Worm (Caenorhabditis elegans) whole organism, L2 larva: ENCODE results near the gene F20G2.1.

Experiments used
- egl-27 ChIP-seq: sonication (generic microtip); optimal IDR thresholded peaks from 3 replicates; lab custom pipeline; 2017; ENCODE audit warnings: missing biosample characterization, missing genetic modification reagents, missing genetic modification characterization
- fos-1 ChIP-seq: fragments of 150-350 bp; optimal IDR thresholded peaks from 2 replicates; lab custom pipeline; 2014; ENCODE audit warnings: missing biosample characterization, missing genetic modification characterization
- nhr-11 ChIP-seq: fragments of 150-350 bp; optimal IDR thresholded peaks from 2 replicates; lab custom pipeline; 2014; ENCODE audit warnings: missing biosample characterization, missing genetic modification characterization
- nhr-6 ChIP-seq: fragments of 150-350 bp; optimal IDR thresholded peaks from 2 replicates; lab custom pipeline; 2014; ENCODE audit warnings: missing biosample characterization, missing genetic modification characterization
- nhr-77 ChIP-seq: fragments of 150-350 bp; optimal IDR thresholded peaks from 2 replicates; lab custom pipeline; 2014; ENCODE audit warnings: missing biosample characterization, missing genetic modification characterization
- snpc-4 ChIP-seq: fragments of 150-350 bp; optimal IDR thresholded peaks from 2 replicates; lab custom pipeline; 2014; ENCODE audit warnings: missing biosample characterization, missing genetic modification characterization
- unc-55 ChIP-seq: fragments of 150-350 bp; sonication (generic microtip); optimal IDR thresholded peaks from 3 replicates; lab custom pipeline; 2014; ENCODE audit warnings: missing biosample characterization, missing genetic modification reagents, missing genetic modification characterization
- unc-62 ChIP-seq: fragments of 150-350 bp; optimal IDR thresholded peaks from 2 replicates; lab custom pipeline; 2014; ENCODE audit warnings: missing biosample characterization, missing genetic modification reagents, missing genetic modification characterization
- zag-1 ChIP-seq: fragments of 150-350 bp; optimal IDR thresholded peaks from 2 replicates; lab custom pipeline; 2014; ENCODE audit warnings: missing biosample characterization, missing genetic modification characterization

DNA sequence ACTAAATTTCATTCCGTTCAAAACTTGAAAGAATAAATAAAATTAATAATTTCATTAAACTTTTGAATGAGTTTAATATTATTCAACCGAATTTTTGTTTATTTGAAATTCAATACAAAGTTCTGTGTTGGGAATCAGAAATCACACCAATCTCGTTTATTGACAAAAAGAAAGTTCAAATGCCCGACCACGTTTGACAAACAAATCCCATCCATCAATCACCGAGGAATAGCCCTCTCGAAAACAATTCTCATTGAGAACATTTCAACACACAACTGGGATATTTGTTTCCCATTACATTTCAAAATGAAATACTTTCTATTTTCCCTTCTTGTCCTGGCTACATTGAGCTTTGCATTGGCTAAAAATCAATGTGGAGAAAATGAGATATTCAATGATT is 24.5 kb upstream of the F20G2.1 start, which contains the start of gene F53C11.9:
- TF ChIP-seq nhr-11 (tag; lab: Kevin White, UChicago) (no peak), zag-1 (tag; lab: Kevin White, UChicago) (no peak), egl-27 (tag; lab: Kevin White, UChicago) (no peak), unc-55 (no peak), fos-1 (tag; lab: Kevin White, UChicago) (no peak), snpc-4 (tag; lab: Kevin White, UChicago) (no peak), unc-62 (GFP tag; lab: Kevin White, UChicago) (no peak), nhr-77 (no peak), nhr-6 (tag; lab: Kevin White, UChicago) (no peak)
